Fruit fly (Drosophila melanogaster) whole organism, wandering third instar larva: ENCODE results near the gene CG3719.

Experiments used
- Abd-B ChIP-seq: fragments of >200 bp; optimal IDR thresholded peaks from 2 replicates; lab custom pipeline; 2017; ENCODE audit warnings: missing biosample characterization, missing genetic modification characterization
- CG32264 ChIP-seq: fragments of 200-800 bp; sonication (Bioruptor generic); optimal IDR thresholded peaks from 2 replicates; lab custom pipeline; 2016; ENCODE audit warnings: missing biosample characterization, missing genetic modification characterization
- CG9705 ChIP-seq: fragments of 200-800 bp; sonication (Bioruptor generic); optimal IDR thresholded peaks from 2 replicates; lab custom pipeline; 2018; ENCODE audit warnings: missing biosample characterization, mild to moderate bottlenecking, missing genetic modification characterization
- CrebA ChIP-seq: fragments of 200-800 bp; sonication (Bioruptor generic); optimal IDR thresholded peaks from 2 replicates; lab custom pipeline; 2016; ENCODE audit warnings: missing biosample characterization, mild to moderate bottlenecking, missing genetic modification characterization, borderline replicate concordance
- Dfd ChIP-seq: fragments of >200 bp; optimal IDR thresholded peaks from 2 replicates; lab custom pipeline; 2017; ENCODE audit warnings: missing biosample characterization, missing genetic modification characterization
- Dif ChIP-seq: fragments of 200-275, 200-300 bp; sonication (Bioruptor generic); optimal IDR thresholded peaks from 2 replicates; lab custom pipeline; 2018; ENCODE audit warnings: missing biosample characterization, missing genetic modification characterization; ENCODE audit not compliant: partially characterized antibody
- HLH106 ChIP-seq: fragments of 200-800 bp; optimal IDR thresholded peaks from 3 replicates; lab custom pipeline; 2019; ENCODE audit warnings: missing biosample characterization, mild to moderate bottlenecking, missing genetic modification characterization, moderate library complexity
- Hnf4 ChIP-seq: fragments of 200-800 bp; sonication (Bioruptor generic); optimal IDR thresholded peaks from 2 replicates; lab custom pipeline; 2016; ENCODE audit warnings: missing biosample characterization, mild to moderate bottlenecking, missing genetic modification characterization
- Hr78 ChIP-seq: fragments of >200 bp; optimal IDR thresholded peaks from 2 replicates; lab custom pipeline; 2017; ENCODE audit warnings: missing biosample characterization, missing genetic modification characterization
- Hr83 ChIP-seq: fragments of 200-300 bp; sonication (Bioruptor generic); optimal IDR thresholded peaks from 2 replicates; lab custom pipeline; 2016; ENCODE audit warnings: missing biosample characterization, mild to moderate bottlenecking, missing genetic modification characterization, moderate library complexity; ENCODE audit not compliant: poor library complexity, severe bottlenecking
- Jra ChIP-seq: sonication (Bioruptor generic); optimal IDR thresholded peaks from 2 replicates; lab custom pipeline; 2016; ENCODE audit warnings: missing biosample characterization, missing genetic modification characterization
- Mio ChIP-seq: sonication (Bioruptor generic); optimal IDR thresholded peaks from 2 replicates; lab custom pipeline; 2016; ENCODE audit warnings: missing biosample characterization, missing genetic modification characterization
- Myc ChIP-seq: fragments of >200 bp; optimal IDR thresholded peaks from 2 replicates; lab custom pipeline; 2017
- N ChIP-seq: fragments of >200 bp; optimal IDR thresholded peaks from 2 replicates; lab custom pipeline; 2018; ENCODE audit warnings: missing biosample characterization, missing external identifiers, missing genetic modification characterization
- OdsH ChIP-seq: fragments of 200-800 bp; sonication (Bioruptor generic); optimal IDR thresholded peaks from 2 replicates; lab custom pipeline; 2016; ENCODE audit warnings: missing biosample characterization, mild to moderate bottlenecking, missing genetic modification characterization
- Sp1 ChIP-seq: fragments of 200-800 bp; sonication (Bioruptor generic); optimal IDR thresholded peaks from 3 replicates; lab custom pipeline; 2019; ENCODE audit warnings: missing biosample characterization, mild to moderate bottlenecking, missing genetic modification characterization, moderate library complexity
- br ChIP-seq: fragments of 200-800 bp; sonication (Bioruptor generic); optimal IDR thresholded peaks from 2 replicates; lab custom pipeline; 2016; ENCODE audit warnings: missing biosample characterization, missing genetic modification characterization
- dmrt93B ChIP-seq: fragments of 200-800 bp; sonication (Bioruptor generic); optimal IDR thresholded peaks from 2 replicates; lab custom pipeline; 2018; ENCODE audit warnings: missing biosample characterization, mild to moderate bottlenecking, missing genetic modification characterization
- dsf ChIP-seq: sonication (Bioruptor generic); optimal IDR thresholded peaks from 2 replicates; lab custom pipeline; 2016; ENCODE audit warnings: missing biosample characterization, missing genetic modification characterization, borderline replicate concordance
- ey ChIP-seq: fragments of 200-800 bp; sonication (Bioruptor generic); optimal IDR thresholded peaks from 2 replicates; lab custom pipeline; 2016; ENCODE audit warnings: missing biosample characterization, missing genetic modification characterization
- foxo ChIP-seq, 2 experiments: fragments of 200-800 bp; sonication (Bioruptor generic); optimal IDR thresholded peaks; 2 replicates in 1 of 2; 3 replicates in 1 of 2; lab custom pipeline; 2016 to 2017; ENCODE audit warnings: missing biosample characterization in 2 of 2, missing genetic modification characterization in 2 of 2
- fru ChIP-seq: fragments of 200-800 bp; sonication (Bioruptor generic); optimal IDR thresholded peaks from 3 replicates; lab custom pipeline; 2016; ENCODE audit warnings: missing biosample characterization, mild to moderate bottlenecking, missing genetic modification characterization
- h ChIP-seq: fragments of 200-800 bp; sonication (Bioruptor generic); optimal IDR thresholded peaks from 3 replicates; lab custom pipeline; 2016; ENCODE audit warnings: missing biosample characterization, mild to moderate bottlenecking, missing genetic modification characterization
- jim ChIP-seq: fragments of 175-275, 200-325 bp; sonication (Bioruptor generic); optimal IDR thresholded peaks from 2 replicates; lab custom pipeline; 2016; ENCODE audit warnings: missing biosample characterization, mild to moderate bottlenecking, missing genetic modification characterization
- lola ChIP-seq: fragments of >200 bp; optimal IDR thresholded peaks from 2 replicates; lab custom pipeline; 2017; ENCODE audit warnings: missing biosample characterization, missing genetic modification characterization
- pan ChIP-seq: fragments of >200 bp; optimal IDR thresholded peaks from 2 replicates; lab custom pipeline; 2017
- psq ChIP-seq: fragments of 200-800 bp; sonication (Bioruptor generic); optimal IDR thresholded peaks from 3 replicates; lab custom pipeline; 2017; ENCODE audit warnings: missing biosample characterization, mild to moderate bottlenecking, missing genetic modification characterization, moderate library complexity
- rgr ChIP-seq: fragments of 200-800 bp; sonication (Bioruptor generic); optimal IDR thresholded peaks from 3 replicates; lab custom pipeline; 2016; ENCODE audit warnings: missing biosample characterization, mild to moderate bottlenecking, missing genetic modification characterization
- sv ChIP-seq: fragments of 200-800 bp; sonication (Bioruptor generic); optimal IDR thresholded peaks from 3 replicates; lab custom pipeline; 2016; ENCODE audit warnings: missing biosample characterization, missing genetic modification characterization
- tai ChIP-seq: sonication (Bioruptor generic); optimal IDR thresholded peaks from 2 replicates; lab custom pipeline; 2016; ENCODE audit warnings: missing biosample characterization, missing genetic modification characterization
- usp ChIP-seq: fragments of >200 bp; optimal IDR thresholded peaks from 2 replicates; lab custom pipeline; 2017; ENCODE audit warnings: missing biosample characterization, missing genetic modification characterization
- woc ChIP-seq: sonication (Bioruptor generic); optimal IDR thresholded peaks from 2 replicates; lab custom pipeline; 2016; ENCODE audit warnings: missing biosample characterization, mild to moderate bottlenecking, missing genetic modification characterization

The CG3719 gene

dm6 chrX:1370104-1370802 lies 10.0 kb downstream of the CG3719 start, which contains the start of gene ssx:
Gene ssx, plus strand, starts transcription at chrX:1370580.
- peak; percentile 42 for TF ChIP-seq HLH106 (tag; lab: Kevin White, UChicago)
- TF ChIP-seq Abd-B (GFP tag; lab: Kevin White, UChicago): no peak
- peak; percentile 36 for TF ChIP-seq fru (GFP tag; lab: Kevin White, UChicago)
- TF ChIP-seq h (GFP tag; lab: Kevin White, UChicago): peak; percentile 43
- TF ChIP-seq Hr78 (GFP tag; lab: Kevin White, UChicago): no peak
- TF ChIP-seq rgr: peak; percentile 56
- TF ChIP-seq ey (GFP tag; lab: Kevin White, UChicago): peak; percentile 45
- TF ChIP-seq sv (GFP tag; lab: Kevin White, UChicago): peak; percentile 41
- peak; percentile 23 for TF ChIP-seq Sp1 (GFP tag; lab: Kevin White, UChicago)
- peak; percentile 30 for TF ChIP-seq psq
- TF ChIP-seq OdsH (GFP tag; lab: Kevin White, UChicago): peak; percentile 39
- peak in 1 of 2 experiments; percentile 64 for TF ChIP-seq foxo (GFP tag; optimal IDR thresholded peaks at IDR 0.05; lab: Kevin White, UChicago)
- TF ChIP-seq lola: no peak
- TF ChIP-seq Dif: no peak
- TF ChIP-seq Hr83: peak; percentile 3
- TF ChIP-seq dsf: no peak

- TF ChIP-seq tai (GFP tag; lab: Kevin White, UChicago) (no peak), usp (GFP tag; lab: Kevin White, UChicago) (no peak), CG32264 (GFP tag; lab: Kevin White, UChicago) (no peak), psq (no peak), lola (no peak), CrebA (GFP tag; lab: Kevin White, UChicago) (no peak), Sp1 (GFP tag; lab: Kevin White, UChicago) (no peak), OdsH (GFP tag; lab: Kevin White, UChicago) (no peak), N (GFP tag; lab: Kevin White, UChicago) (no peak), fru (GFP tag; lab: Kevin White, UChicago) (no peak), jim (GFP tag; lab: Kevin White, UChicago) (no peak)
Measured at dm6 chrX:1368949-1369348, 11.3 kb downstream of the CG3719 start, which contains the start of gene CG14770. Gene CG14770, plus strand, starts transcription at chrX:1369249.

- TF ChIP-seq rgr (no peak), fru (GFP tag; lab: Kevin White, UChicago) (no peak), pan (lab: Kevin White, UChicago) (no peak), woc (GFP tag; lab: Kevin White, UChicago) (no peak), Myc (lab: Kevin White, UChicago) (no peak)
Measured at dm6 chrX:1357501-1357900, 22.8 kb downstream of the CG3719 start, which contains the start of gene png. Gene png, minus strand, starts transcription at chrX:1357601.

- no peak for TF ChIP-seq Hr83
- TF ChIP-seq Dfd: no peak
- TF ChIP-seq ey (GFP tag; lab: Kevin White, UChicago): no peak
- peak; percentile 16 for TF ChIP-seq Myc (lab: Kevin White, UChicago)
- no peak for TF ChIP-seq dmrt93B (GFP tag; lab: Kevin White, UChicago)
- no peak for TF ChIP-seq pan (lab: Kevin White, UChicago)
- TF ChIP-seq Dif: peak; percentile 9
- no peak for TF ChIP-seq CG32264 (GFP tag; lab: Kevin White, UChicago)
- TF ChIP-seq Abd-B (GFP tag; lab: Kevin White, UChicago): no peak
- peak; percentile 11 for TF ChIP-seq Sp1 (GFP tag; lab: Kevin White, UChicago)
- TF ChIP-seq CG9705 (GFP tag; lab: Kevin White, UChicago): no peak
- no peak for TF ChIP-seq br
- peak; percentile 75 for TF ChIP-seq Jra
- TF ChIP-seq CrebA (GFP tag; lab: Kevin White, UChicago): no peak
- no peak for TF ChIP-seq rgr
- TF ChIP-seq Mio (GFP tag; lab: Kevin White, UChicago): no peak
- no peak for TF ChIP-seq lola
- no peak for TF ChIP-seq Hnf4 (GFP tag; lab: Kevin White, UChicago)
- TF ChIP-seq dsf: no peak
- no peak for TF ChIP-seq sv (GFP tag; lab: Kevin White, UChicago)
- peak; percentile 27 for TF ChIP-seq h (GFP tag; lab: Kevin White, UChicago)
Measured at dm6 chrX:1353322-1354212, 26.7 kb downstream of the CG3719 start, which contains the start of the genes CG12773 and CG11417. Gene CG12773, minus strand, starts transcription at chrX:1353981. Gene CG11417, plus strand, starts transcription at chrX:1354014.
